Fruit fly (Drosophila melanogaster) whole organism, embryonic: Measurements from ENCODE around the gene Sf3b3.

Experiments
- Atf6 ChIP-seq: fragments of 200-800 bp; sonication (Bioruptor generic); IDR thresholded peaks from 2 replicates; pipeline ENCODE4 v1.3.6; 2022; ENCODE audit warnings: missing biosample characterization, missing genetic modification characterization
- CG10147 ChIP-seq: fragments of 200-800 bp; sonication (Bioruptor generic); optimal IDR thresholded peaks from 2 replicates; lab custom pipeline; 2019; ENCODE audit warnings: missing biosample characterization, mild to moderate bottlenecking, missing genetic modification characterization, moderate library complexity
- CG11247 ChIP-seq: fragments of 200-800 bp; sonication (Bioruptor generic); IDR thresholded peaks from 2 replicates; pipeline ENCODE4 v1.3.6; 2022; ENCODE audit warnings: missing biosample characterization, missing genetic modification characterization
- CG12236 ChIP-seq: fragments of 200-800 bp; sonication (Bioruptor generic); optimal IDR thresholded peaks from 2 replicates; lab custom pipeline; 2016; ENCODE audit warnings: missing biosample characterization, missing genetic modification characterization
- CG1233 ChIP-seq: fragments of 200-800 bp; sonication (Bioruptor generic); optimal IDR thresholded peaks from 4 replicates; lab custom pipeline; 2018; ENCODE audit warnings: missing biosample characterization, mild to moderate bottlenecking, missing genetic modification characterization
- CG12942 ChIP-seq: fragments of 200-800 bp; sonication (Bioruptor generic); optimal IDR thresholded peaks from 3 replicates; lab custom pipeline; 2016; ENCODE audit warnings: missing biosample characterization, missing genetic modification characterization
- CG14860 ChIP-seq: fragments of 200-800 bp; sonication (Bioruptor generic); IDR thresholded peaks from 3 replicates; pipeline ENCODE4 v1.3.6; 2022; ENCODE audit warnings: missing biosample characterization, missing genetic modification characterization; ENCODE audit not compliant: partially characterized antibody
- CG15011 ChIP-seq: fragments of 200-800 bp; sonication (Bioruptor generic); optimal IDR thresholded peaks from 3 replicates; lab custom pipeline; 2018; ENCODE audit warnings: missing biosample characterization, mild to moderate bottlenecking, missing genetic modification characterization
- CG1529 ChIP-seq: fragments of 200-800 bp; sonication (Bioruptor generic); optimal IDR thresholded peaks from 3 replicates; lab custom pipeline; 2018; ENCODE audit warnings: missing biosample characterization, missing genetic modification characterization
- CG16815 ChIP-seq: fragments of 200-800 bp; sonication (Bioruptor generic); optimal IDR thresholded peaks from 3 replicates; lab custom pipeline; 2017; ENCODE audit warnings: missing biosample characterization, mild to moderate bottlenecking, missing genetic modification characterization
- CG17359 ChIP-seq: fragments of 200-800 bp; sonication (Bioruptor generic); optimal IDR thresholded peaks from 3 replicates; lab custom pipeline; 2018; ENCODE audit warnings: missing biosample characterization, mild to moderate bottlenecking, missing genetic modification characterization, moderate library complexity
- CG18011 ChIP-seq: fragments of 200-800 bp; sonication (Bioruptor generic); optimal IDR thresholded peaks from 2 replicates; lab custom pipeline; 2017; ENCODE audit warnings: missing biosample characterization, missing genetic modification characterization, mild to moderate bottlenecking, moderate library complexity, missing genotype
- CG18599 ChIP-seq: fragments of 200-800 bp; sonication (Bioruptor generic); optimal IDR thresholded peaks from 3 replicates; lab custom pipeline; 2017; ENCODE audit warnings: missing biosample characterization, missing genetic modification characterization, mild to moderate bottlenecking, moderate library complexity, missing genetic modification reagents
- CG2678 ChIP-seq: fragments of 200-800 bp; sonication (Bioruptor generic); optimal IDR thresholded peaks from 3 replicates; lab custom pipeline; 2019; ENCODE audit warnings: missing biosample characterization, mild to moderate bottlenecking, missing genetic modification characterization, moderate library complexity
- CG32767 ChIP-seq: fragments of 200-800 bp; sonication (Bioruptor generic); IDR thresholded peaks from 2 replicates; pipeline ENCODE4 v1.3.6; 2022; ENCODE audit warnings: missing biosample characterization, missing genetic modification characterization
- CG32772 ChIP-seq: fragments of 200-800 bp; sonication (Bioruptor generic); IDR thresholded peaks from 2 replicates; pipeline ENCODE4 v1.3.6; 2022; ENCODE audit warnings: missing biosample characterization, missing genetic modification characterization
- CG33213 ChIP-seq: fragments of 200-800 bp; sonication (Bioruptor generic); optimal IDR thresholded peaks from 3 replicates; lab custom pipeline; 2016; ENCODE audit warnings: missing biosample characterization, missing genetic modification characterization
- CG6254 ChIP-seq: fragments of 200-800 bp; sonication (Bioruptor generic); optimal IDR thresholded peaks from 3 replicates; lab custom pipeline; 2017; ENCODE audit warnings: mild to moderate bottlenecking, missing biosample characterization, missing genetic modification reagents, missing genetic modification characterization
- CG6683 ChIP-seq: fragments of 200-800 bp; sonication (Bioruptor generic); optimal IDR thresholded peaks from 2 replicates; lab custom pipeline; 2017; ENCODE audit warnings: missing biosample characterization, mild to moderate bottlenecking, missing genetic modification characterization, missing genetic modification reagents
- CG7786 ChIP-seq: fragments of 200-800 bp; sonication (Bioruptor generic); optimal IDR thresholded peaks from 2 replicates; lab custom pipeline; 2016; ENCODE audit warnings: missing biosample characterization, missing genetic modification characterization
- CG9932 ChIP-seq: fragments of 200-800 bp; sonication (Bioruptor generic); IDR thresholded peaks from 2 replicates; pipeline ENCODE4 v1.3.6; 2022; ENCODE audit warnings: missing biosample characterization, missing genetic modification characterization
- CrebB ChIP-seq: fragments of 200-800 bp; sonication (Bioruptor generic); optimal IDR thresholded peaks from 3 replicates; lab custom pipeline; 2018; ENCODE audit warnings: missing biosample characterization, mild to moderate bottlenecking, missing genetic modification characterization
- Drgx ChIP-seq: fragments of 200-800 bp; sonication (Bioruptor generic); IDR thresholded peaks from 2 replicates; pipeline ENCODE4 v1.3.6; 2022; ENCODE audit warnings: missing biosample characterization, missing genetic modification characterization
- E2f1 ChIP-seq: fragments of 200-800 bp; sonication (Bioruptor generic); IDR thresholded peaks from 2 replicates; pipeline ENCODE4 v1.3.6; 2022; ENCODE audit warnings: missing biosample characterization, missing genetic modification characterization
- E2f2 ChIP-seq: fragments of 200-800 bp; sonication (Bioruptor generic); IDR thresholded peaks from 2 replicates; pipeline ENCODE4 v1.3.6; 2022; ENCODE audit warnings: missing biosample characterization, missing genetic modification characterization
- Eip74EF ChIP-seq, 2 experiments: fragments of 200-800 bp in 1 of 2; fragments of >200 bp in 1 of 2; sonication (Bioruptor generic) in 1 of 2; optimal IDR thresholded peaks; 2 replicates each; lab custom pipeline; 2017 to 2019; ENCODE audit warnings: missing biosample characterization in 2 of 2, missing genetic modification characterization in 2 of 2, mild to moderate bottlenecking in 1 of 2, moderate library complexity in 1 of 2
- Ets97D ChIP-seq: fragments of 200-800 bp; sonication (Bioruptor generic); optimal IDR thresholded peaks from 3 replicates; lab custom pipeline; 2016; ENCODE audit warnings: missing biosample characterization, missing genetic modification characterization
- Fer1 ChIP-seq: fragments of 200-800 bp; sonication (Bioruptor generic); optimal IDR thresholded peaks from 2 replicates; lab custom pipeline; 2017; ENCODE audit warnings: missing biosample characterization, mild to moderate bottlenecking, missing genetic modification characterization
- NC2α ChIP-seq: fragments of 200-800 bp; sonication (Bioruptor generic); optimal IDR thresholded peaks from 2 replicates; lab custom pipeline; 2016; ENCODE audit warnings: missing biosample characterization, missing genetic modification characterization
- Pdp1 ChIP-seq, 2 experiments: fragments of 200-800 bp; sonication (Bioruptor generic); optimal IDR thresholded peaks; 3 replicates each; lab custom pipeline; 2016; ENCODE audit warnings: missing biosample characterization in 2 of 2, missing genetic modification characterization in 2 of 2, mild to moderate bottlenecking in 1 of 2, moderate library complexity in 1 of 2
- Poxn ChIP-seq: fragments of 200-800 bp; sonication (Bioruptor generic); IDR thresholded peaks from 2 replicates; pipeline ENCODE4 v1.3.6; 2022; ENCODE audit warnings: missing biosample characterization, missing genetic modification characterization
- Ravus ChIP-seq: fragments of 200-800 bp; sonication (Bioruptor generic); IDR thresholded peaks from 2 replicates; pipeline ENCODE4 v1.3.6; 2022; ENCODE audit warnings: missing biosample characterization, missing genetic modification characterization
- Rfx ChIP-seq: fragments of 200-800 bp; sonication (Bioruptor generic); IDR thresholded peaks from 2 replicates; pipeline ENCODE4 v1.3.6; 2022; ENCODE audit warnings: missing biosample characterization, missing genetic modification characterization
- Stat92E ChIP-seq, 3 experiments: fragments of >200 bp in 2 of 3; fragments of 200-800 bp in 1 of 3; sonication (Bioruptor generic) in 1 of 3; optimal IDR thresholded peaks; 2 replicates each; lab custom pipeline; 2017 to 2019; ENCODE audit warnings: missing biosample characterization in 3 of 3, missing genetic modification characterization in 3 of 3, mild to moderate bottlenecking in 1 of 3, moderate library complexity in 1 of 3
- Xrp1 ChIP-seq: fragments of 200-800 bp; sonication (Bioruptor generic); IDR thresholded peaks from 2 replicates; pipeline ENCODE4 v1.3.6; 2022; ENCODE audit warnings: missing biosample characterization, missing genetic modification characterization
- bowl ChIP-seq: fragments of 200-800 bp; sonication (Bioruptor generic); IDR thresholded peaks from 2 replicates; pipeline ENCODE4 v1.3.6; 2022; ENCODE audit warnings: missing biosample characterization, missing genetic modification characterization
- chm ChIP-seq: fragments of 200-800 bp; sonication (Bioruptor generic); IDR thresholded peaks from 2 replicates; pipeline ENCODE4 v1.3.6; 2022; ENCODE audit warnings: missing biosample characterization, missing genetic modification characterization
- crp ChIP-seq, 2 experiments: fragments of 200-800 bp; sonication (Bioruptor generic); optimal IDR thresholded peaks; 2 replicates in 1 of 2; 3 replicates in 1 of 2; lab custom pipeline; 2017; ENCODE audit warnings: missing biosample characterization in 2 of 2, missing genetic modification characterization in 2 of 2, mild to moderate bottlenecking in 1 of 2, moderate library complexity in 1 of 2
- nerfin-1 ChIP-seq: fragments of 200-800 bp; sonication (Bioruptor generic); optimal IDR thresholded peaks from 3 replicates; lab custom pipeline; 2019; ENCODE audit warnings: missing biosample characterization, mild to moderate bottlenecking, missing genetic modification characterization, moderate library complexity
- odd ChIP-seq: fragments of 200-800 bp; sonication (Bioruptor generic); optimal IDR thresholded peaks from 2 replicates; lab custom pipeline; 2017; ENCODE audit warnings: missing biosample characterization, mild to moderate bottlenecking, missing genetic modification characterization
- p53 ChIP-seq: fragments of 200-800 bp; sonication (Bioruptor generic); optimal IDR thresholded peaks from 2 replicates; lab custom pipeline; 2016; ENCODE audit warnings: missing biosample characterization, missing genetic modification characterization
- pita ChIP-seq: fragments of 200-800 bp; sonication (Bioruptor generic); optimal IDR thresholded peaks from 2 replicates; lab custom pipeline; 2017; ENCODE audit warnings: missing biosample characterization, mild to moderate bottlenecking, missing genetic modification characterization
- pum ChIP-seq: fragments of 200-800 bp; sonication (Bioruptor generic); optimal IDR thresholded peaks from 2 replicates; lab custom pipeline; 2016; ENCODE audit warnings: missing biosample characterization, missing genetic modification characterization
- pzg ChIP-seq: fragments of 200-800 bp; sonication (Bioruptor generic); optimal IDR thresholded peaks from 3 replicates; lab custom pipeline; 2018; ENCODE audit warnings: missing biosample characterization, mild to moderate bottlenecking, missing genetic modification characterization, moderate library complexity
- sens ChIP-seq: fragments of 200-800 bp; sonication (Bioruptor generic); peaks from one replicate; lab custom pipeline; 2016; ENCODE audit warnings: missing biosample characterization, missing genetic modification characterization
- shn ChIP-seq: fragments of 200-800 bp; sonication (Bioruptor generic); optimal IDR thresholded peaks from 3 replicates; lab custom pipeline; 2016; ENCODE audit warnings: missing biosample characterization, missing genetic modification characterization
- sim ChIP-seq: fragments of 200-800 bp; sonication (Bioruptor generic); IDR thresholded peaks from 2 replicates; pipeline ENCODE4 v1.3.6; 2022; ENCODE audit warnings: missing biosample characterization, missing genetic modification characterization
- sima ChIP-seq: fragments of 200-800 bp; sonication (Bioruptor generic); optimal IDR thresholded peaks from 2 replicates; lab custom pipeline; 2016; ENCODE audit warnings: missing biosample characterization, missing genetic modification characterization
- ssp ChIP-seq: fragments of 200-800 bp; sonication (Bioruptor generic); IDR thresholded peaks from 2 replicates; pipeline ENCODE4 v1.3.6; 2022; ENCODE audit warnings: missing biosample characterization, missing genetic modification characterization
- vfl ChIP-seq: fragments of 200-800 bp; sonication (Bioruptor generic); optimal IDR thresholded peaks from 2 replicates; lab custom pipeline; 2016; ENCODE audit warnings: missing biosample characterization, missing genetic modification characterization
- zf30C ChIP-seq: fragments of 200-800 bp; sonication (Bioruptor generic); optimal IDR thresholded peaks from 3 replicates; lab custom pipeline; 2018; ENCODE audit warnings: missing biosample characterization, mild to moderate bottlenecking, missing genetic modification characterization

Gene Sf3b3

dm6 chr3L:851061-851460 is 17.9 kb upstream of the Sf3b3 start, which contains the start of gene Dci:
Gene Dci (plus strand): TSS chr3L:851346.
- TF ChIP-seq bowl (GFP tag; lab: Robert Waterston, UW), result peak; percentile 37; the same call in 1 of the 2 replicates
- peak; percentile 96 for TF ChIP-seq E2f2
- no peak for TF ChIP-seq Drgx (GFP tag; lab: Robert Waterston, UW)
- peak in 1 of 2 experiments; percentile 7 for TF ChIP-seq crp (GFP tag; optimal IDR thresholded peaks at IDR 0.05; lab: Kevin White, UChicago)
- peak; percentile 35 for TF ChIP-seq vfl (GFP tag; lab: Kevin White, UChicago)
- no peak for TF ChIP-seq Stat92E (GFP tag; optimal IDR thresholded peaks at IDR 0.05; lab: Kevin White, UChicago)
- TF ChIP-seq CG12236 (GFP tag; lab: Kevin White, UChicago), result no peak
- TF ChIP-seq Ravus (GFP tag; lab: Robert Waterston, UW), result peak; percentile 28
- TF ChIP-seq chm (GFP tag; lab: Robert Waterston, UW), result no peak
- TF ChIP-seq Ets97D (GFP tag; lab: Kevin White, UChicago), result peak; percentile 70
- TF ChIP-seq CG7786 (GFP tag; lab: Kevin White, UChicago), result peak; percentile 66
- no peak for TF ChIP-seq odd (GFP tag; lab: Kevin White, UChicago)
- no peak for TF ChIP-seq CG6254 (GFP tag; lab: Kevin White, UChicago)
- TF ChIP-seq CG2678 (tag; lab: Kevin White, UChicago), result no peak
- no peak for TF ChIP-seq zf30C (GFP tag; lab: Kevin White, UChicago)
- TF ChIP-seq sima, result no peak
- peak; percentile 59 for TF ChIP-seq ssp (GFP tag; lab: Robert Waterston, UW)
- peak; percentile 89 for TF ChIP-seq CG9932 (GFP tag; lab: Robert Waterston, UW)
- TF ChIP-seq CG32772, result peak; percentile 59
- TF ChIP-seq sens (GFP tag; lab: Kevin White, UChicago), result peak; percentile 97
- TF ChIP-seq CG1529 (GFP tag; lab: Kevin White, UChicago), result peak; percentile 39
- TF ChIP-seq NC2α (GFP tag; lab: Kevin White, UChicago), result no peak
- peak; percentile 59 for TF ChIP-seq pzg (GFP tag; lab: Kevin White, UChicago)
- TF ChIP-seq pum, result peak; percentile 57
- peak; percentile 74; the same call in 2 of the 3 replicates for TF ChIP-seq CG14860 (GFP tag; lab: Robert Waterston, UW)
- no peak for TF ChIP-seq Eip74EF (GFP tag; optimal IDR thresholded peaks at IDR 0.05; lab: Kevin White, UChicago)
- no peak for TF ChIP-seq nerfin-1 (tag; lab: Kevin White, UChicago)
- no peak for TF ChIP-seq Fer1
- peak; percentile 64; the same call in 1 of the 2 replicates for TF ChIP-seq Poxn (GFP tag; lab: Robert Waterston, UW)
- TF ChIP-seq CG10147, result no peak
- TF ChIP-seq CG33213 (GFP tag; lab: Kevin White, UChicago), result peak; percentile 55
- TF ChIP-seq CG32767, result peak; percentile 62; the same call in 1 of the 2 replicates
- no peak for TF ChIP-seq CG1233 (GFP tag; lab: Kevin White, UChicago)
- no peak for TF ChIP-seq CG6683
- peak; percentile 75 for TF ChIP-seq CG11247
- no peak for TF ChIP-seq CG17359 (tag; lab: Kevin White, UChicago)
- no peak for TF ChIP-seq sim (GFP tag; lab: Robert Waterston, UW)
- TF ChIP-seq pita, result no peak
- no peak for TF ChIP-seq p53 (GFP tag; lab: Kevin White, UChicago)
- TF ChIP-seq CG18599 (GFP tag; lab: Kevin White, UChicago), result peak; percentile 72
- no peak for TF ChIP-seq CG18011 (GFP tag; lab: Kevin White, UChicago)
- TF ChIP-seq Rfx, result peak; percentile 87
- TF ChIP-seq CG15011 (GFP tag; lab: Kevin White, UChicago), result no peak
- TF ChIP-seq E2f1 (GFP tag; lab: Robert Waterston, UW), result peak; percentile 68
- peak; percentile 45 for TF ChIP-seq CG16815 (GFP tag; lab: Kevin White, UChicago)
- TF ChIP-seq CG12942 (GFP tag; lab: Kevin White, UChicago), result peak; percentile 66
- TF ChIP-seq Atf6 (GFP tag; lab: Robert Waterston, UW), result peak; percentile 76
- peak; percentile 78 for TF ChIP-seq Xrp1 (GFP tag; lab: Robert Waterston, UW)
- TF ChIP-seq Pdp1 (GFP tag; optimal IDR thresholded peaks at IDR 0.05; lab: Kevin White, UChicago), result peak in 1 of 2 experiments; percentile 69
- peak; percentile 63 for TF ChIP-seq shn
- no peak for TF ChIP-seq CrebB
